Fruit fly (Drosophila melanogaster): Measurements from ENCODE around the gene CG17202.
A peak's percentile ranks its signal among the peaks of the same experiment; 100 is the strongest.

The CG17202 gene

dm6 chr3R:12442601-12443533 lies 20.3 kb downstream of the CG17202 start (continued):
- peak; percentile 40 for TF ChIP-seq CG10669 (GFP tag; optimal IDR thresholded peaks at IDR 0.05)
- TF ChIP-seq CG15336 (GFP tag; IDR thresholded peaks at IDR 0.05), result peak; percentile 68
- peak; percentile 54 for TF ChIP-seq esn (GFP tag; optimal IDR thresholded peaks at IDR 0.05)
- peak; percentile 88 for TF ChIP-seq dsx (GFP tag; optimal IDR thresholded peaks at IDR 0.05; ENCODE audit: poor library complexity, severe bottlenecking)
- TF ChIP-seq CG8119 (GFP tag; IDR thresholded peaks at IDR 0.05), result peak; percentile 39; the same call in 2 of the 3 replicates
- peak; percentile 51 for TF ChIP-seq Eip75B (GFP tag; optimal IDR thresholded peaks at IDR 0.05)
- TF ChIP-seq acj6 (GFP tag; optimal IDR thresholded peaks at IDR 0.05), result peak; percentile 35
- peak; percentile 39 for TF ChIP-seq Sox14 (GFP tag; optimal IDR thresholded peaks at IDR 0.05)
- no peak for TF ChIP-seq CG11902 (GFP tag; optimal IDR thresholded peaks at IDR 0.05)
- TF ChIP-seq Ets21C (GFP tag; optimal IDR thresholded peaks at IDR 0.05), result peak; percentile 5

- TF ChIP-seq CG10669 (GFP tag; optimal IDR thresholded peaks at IDR 0.05) (no peak), CG11902 (GFP tag; optimal IDR thresholded peaks at IDR 0.05) (no peak), CG1621 (tag; optimal IDR thresholded peaks at IDR 0.05) (no peak), CG11762 (GFP tag; optimal IDR thresholded peaks at IDR 0.05; ENCODE audit: insufficient read depth) (no peak), CG8119 (GFP tag; IDR thresholded peaks at IDR 0.05) (no peak), Sox14 (GFP tag; optimal IDR thresholded peaks at IDR 0.05) (no peak), CG32006 (GFP tag; optimal IDR thresholded peaks at IDR 0.05) (no peak), CG6854 (GFP tag; optimal IDR thresholded peaks at IDR 0.05) (no peak), CG8319 (GFP tag; optimal IDR thresholded peaks at IDR 0.05) (no peak), eg (GFP tag; IDR thresholded peaks at IDR 0.05) (no peak)
These were observed 21.2 kb downstream of the CG17202 start for dm6 chr3R:12443769-12444168.

- TF ChIP-seq topi (GFP tag; optimal IDR thresholded peaks at IDR 0.05) (no peak), svp (GFP tag) (peak; percentile 95)
These were observed 22.9 kb downstream of the CG17202 start for dm6 chr3R:12445468-12445867.

dm6 chr3R:12447353-12447752 lies 24.8 kb downstream of the CG17202 start, which contains the start of gene vrs:
TSS of gene vrs (plus strand) at chr3R:12447653.
- TF ChIP-seq OdsH (GFP tag; optimal IDR thresholded peaks at IDR 0.05) (no peak), Eip75B (GFP tag; optimal IDR thresholded peaks at IDR 0.05) (no peak), fd59A (GFP tag; optimal IDR thresholded peaks at IDR 0.05) (no peak), Gug (GFP tag; IDR thresholded peaks at IDR 0.05) (no peak), CG11294 (GFP tag; IDR thresholded peaks at IDR 0.05) (no peak), CG8119 (GFP tag; IDR thresholded peaks at IDR 0.05) (no peak), lz (GFP tag; optimal IDR thresholded peaks at IDR 0.05) (no peak), salr (GFP tag; optimal IDR thresholded peaks at IDR 0.05) (no peak), topi (GFP tag; optimal IDR thresholded peaks at IDR 0.05) (no peak), CG6792 (GFP tag; optimal IDR thresholded peaks at IDR 0.05) (no peak), CG8632 (GFP tag; optimal IDR thresholded peaks at IDR 0.05) (no peak), Hr39 (GFP tag; optimal IDR thresholded peaks at IDR 0.05) (no peak), CG9139 (GFP tag; optimal IDR thresholded peaks at IDR 0.05) (no peak), Eip78C (GFP tag) (no peak)

dm6 chr3R:12448344-12448743 lies 25.8 kb downstream of the CG17202 start:
- TF ChIP-seq Eip78C (GFP tag) (no peak), spab (GFP tag; optimal IDR thresholded peaks at IDR 0.05) (no peak), CG9139 (GFP tag; optimal IDR thresholded peaks at IDR 0.05) (no peak), fd85E (GFP tag; optimal IDR thresholded peaks at IDR 0.05) (no peak), dac (GFP tag; optimal IDR thresholded peaks at IDR 0.05) (no peak), CG15336 (GFP tag; IDR thresholded peaks at IDR 0.05) (no peak), net (GFP tag; optimal IDR thresholded peaks at IDR 0.05) (no peak), CG16779 (tag; optimal IDR thresholded peaks at IDR 0.05) (no peak), eg (GFP tag; IDR thresholded peaks at IDR 0.05) (no peak), CG6163 (GFP tag; IDR thresholded peaks at IDR 0.05) (no peak), CG3919 (GFP tag; optimal IDR thresholded peaks at IDR 0.05) (no peak), cyc (GFP tag; optimal IDR thresholded peaks at IDR 0.05) (no peak), svp (GFP tag) (no peak), salr (GFP tag; optimal IDR thresholded peaks at IDR 0.05) (no peak), CG6854 (GFP tag; optimal IDR thresholded peaks at IDR 0.05) (no peak)

Measured in whole organism, prepupa.